Worm (Caenorhabditis elegans) whole organism, young adult: Measurements from ENCODE around the gene F41H10.4.

Source experiments
- B0336.3 ChIP-seq: fragments of 200-800 bp; sonication (Bioruptor generic); IDR thresholded peaks from 2 replicates; pipeline ENCODE4 v1.3.6; 2022; ENCODE audit warnings: missing genetic modification characterization, missing compliant biosample characterization
- F37B4.10 ChIP-seq: fragments of 200-800 bp; sonication (Bioruptor generic); IDR thresholded peaks from 2 replicates; pipeline ENCODE4 v1.3.6; 2022; ENCODE audit warnings: missing genetic modification characterization, missing compliant biosample characterization
- F49E8.2 ChIP-seq: sonication (generic microtip); optimal IDR thresholded peaks from 3 replicates; lab custom pipeline; 2017; ENCODE audit warnings: missing genetic modification characterization, mild to moderate bottlenecking, missing compliant biosample characterization, antibody characterized with exemption, moderate library complexity; ENCODE audit not compliant: insufficient read depth
- F57A8.1 ChIP-seq: fragments of 200-800 bp; sonication (Bioruptor generic); optimal IDR thresholded peaks from 2 replicates; lab custom pipeline; 2018; ENCODE audit warnings: mild to moderate bottlenecking, missing genetic modification characterization, moderate library complexity, missing compliant biosample characterization
- F57C9.4 ChIP-seq: sonication (generic microtip); optimal IDR thresholded peaks from 2 replicates; lab custom pipeline; 2017; ENCODE audit warnings: mild to moderate bottlenecking, missing genetic modification characterization, missing compliant biosample characterization
- T26A5.8 ChIP-seq: sonication (generic microtip); optimal IDR thresholded peaks from 2 replicates; lab custom pipeline; 2016; ENCODE audit warnings: missing genetic modification characterization, missing compliant biosample characterization
- Y53F4B.3 ChIP-seq: fragments of 200-800 bp; sonication (Bioruptor generic); IDR thresholded peaks from 2 replicates; pipeline ENCODE4 v1.3.6; 2022; ENCODE audit warnings: missing genetic modification reagents, missing genetic modification characterization, missing compliant biosample characterization
- Y53G8AR.9 ChIP-seq: fragments of 200-800 bp; sonication (Bioruptor generic); conservative IDR thresholded peaks from 2 replicates; pipeline ENCODE4 v1.3.6; 2022; ENCODE audit warnings: missing genetic modification reagents, missing genetic modification characterization, missing compliant biosample characterization
- Y56A3A.18 ChIP-seq: fragments of 200-800 bp; sonication (Bioruptor generic); IDR thresholded peaks from 2 replicates; pipeline ENCODE4 v1.3.6; 2022; ENCODE audit warnings: missing genetic modification reagents, missing genetic modification characterization, missing compliant biosample characterization
- Y79H2A.3 ChIP-seq: fragments of 200-800 bp; sonication (Bioruptor generic); conservative IDR thresholded peaks from 2 replicates; pipeline ENCODE4 v1.3.6; 2022; ENCODE audit warnings: missing genetic modification reagents, missing genetic modification characterization, missing compliant biosample characterization
- Y95B8A.8 ChIP-seq: fragments of 200-800 bp; sonication (Bioruptor generic); IDR thresholded peaks from 2 replicates; pipeline ENCODE4 v1.3.6; 2022; ENCODE audit warnings: missing genetic modification reagents, missing genetic modification characterization, missing compliant biosample characterization
- ZK185.1 ChIP-seq: sonication (generic microtip); optimal IDR thresholded peaks from 2 replicates; lab custom pipeline; 2016; ENCODE audit warnings: mild to moderate bottlenecking, missing genetic modification characterization, missing compliant biosample characterization; ENCODE audit not compliant: poor library complexity, severe bottlenecking
- attf-3 ChIP-seq: fragments of 200-800 bp; sonication (Bioruptor generic); conservative IDR thresholded peaks from 2 replicates; pipeline ENCODE4 v1.3.6; 2022; ENCODE audit warnings: missing genetic modification reagents, missing genetic modification characterization, missing compliant biosample characterization
- attf-5 ChIP-seq: fragments of 200-800 bp; sonication (Bioruptor generic); optimal IDR thresholded peaks from 2 replicates; lab custom pipeline; 2018; ENCODE audit warnings: mild to moderate bottlenecking, missing genetic modification characterization, missing compliant biosample characterization
- attf-6 ChIP-seq: fragments of 200-800 bp; sonication (Bioruptor generic); IDR thresholded peaks from 2 replicates; pipeline ENCODE4 v1.3.6; 2022; ENCODE audit warnings: missing genetic modification reagents, missing genetic modification characterization, missing compliant biosample characterization
- bed-2 ChIP-seq: fragments of 200-800 bp; sonication (Bioruptor generic); IDR thresholded peaks from 2 replicates; pipeline ENCODE4 v1.3.6; 2022; ENCODE audit warnings: missing genetic modification reagents, missing genetic modification characterization, missing compliant biosample characterization
- cebp-2 ChIP-seq: fragments of 200-800 bp; sonication (Bioruptor generic); IDR thresholded peaks from 2 replicates; pipeline ENCODE4 v1.3.6; 2022; ENCODE audit warnings: missing genetic modification characterization, missing compliant biosample characterization
- chd-7 ChIP-seq: sonication (generic microtip); optimal IDR thresholded peaks from 2 replicates; lab custom pipeline; 2016; ENCODE audit warnings: mild to moderate bottlenecking, missing genetic modification characterization, moderate library complexity, missing compliant biosample characterization
- dpff-1 ChIP-seq: sonication (generic microtip); optimal IDR thresholded peaks from 2 replicates; lab custom pipeline; 2017; ENCODE audit warnings: mild to moderate bottlenecking, missing genetic modification characterization, missing compliant biosample characterization
- dpl-1 ChIP-seq: fragments of 150-350 bp; optimal IDR thresholded peaks from 2 replicates; lab custom pipeline; 2014; ENCODE audit warnings: missing biosample characterization, missing genetic modification reagents, missing genetic modification characterization
- egl-18 ChIP-seq: fragments of 200-800 bp; sonication (Bioruptor generic); IDR thresholded peaks from 2 replicates; pipeline ENCODE4 v1.3.6; 2022; ENCODE audit warnings: missing genetic modification reagents, missing genetic modification characterization, missing compliant biosample characterization
- gei-17 ChIP-seq: fragments of 200-800 bp; sonication (Bioruptor generic); optimal IDR thresholded peaks from 2 replicates; lab custom pipeline; 2018; ENCODE audit warnings: mild to moderate bottlenecking, missing genetic modification characterization, missing compliant biosample characterization
- hlh-26 ChIP-seq: fragments of 200-800 bp; sonication (Bioruptor generic); conservative IDR thresholded peaks from 2 replicates; pipeline ENCODE4 v1.3.6; 2022; ENCODE audit warnings: missing genetic modification reagents, missing genetic modification characterization, missing compliant biosample characterization
- hrde-1 ChIP-seq: sonication (generic microtip); optimal IDR thresholded peaks from 2 replicates; lab custom pipeline; 2016; ENCODE audit warnings: missing genetic modification characterization, mild to moderate bottlenecking, missing compliant biosample characterization, moderate library complexity, missing genotype, missing genetic modification reagents, borderline replicate concordance
- hsf-1 ChIP-seq: fragments of 200-800 bp; sonication (Bioruptor generic); IDR thresholded peaks from 2 replicates; pipeline ENCODE4 v1.3.6; 2022; ENCODE audit warnings: missing genetic modification reagents, missing genetic modification characterization, missing compliant biosample characterization
- let-526 ChIP-seq: fragments of 200-800 bp; sonication (Bioruptor generic); IDR thresholded peaks from 2 replicates; pipeline ENCODE4 v1.3.6; 2022; ENCODE audit warnings: missing genetic modification reagents, missing genetic modification characterization, missing compliant biosample characterization
- let-607 ChIP-seq, 2 experiments: fragments of 200-800 bp in 1 of 2; sonication (Bioruptor generic) in 1 of 2; sonication (generic microtip) in 1 of 2; optimal IDR thresholded peaks; 2 replicates each; lab custom pipeline; 2016 to 2018; ENCODE audit warnings: mild to moderate bottlenecking in 2 of 2, missing compliant biosample characterization in 2 of 2, missing genetic modification characterization in 2 of 2, moderate library complexity in 2 of 2, missing genotype in 1 of 2
- lin-26 ChIP-seq: fragments of 200-800 bp; sonication (Bioruptor generic); IDR thresholded peaks from 2 replicates; pipeline ENCODE4 v1.3.6; 2022; ENCODE audit warnings: missing genetic modification reagents, missing genetic modification characterization, missing compliant biosample characterization
- lin-35 ChIP-seq, 3 experiments: fragments of 150-350 bp in 2 of 3; sonication (generic microtip) in 1 of 3; optimal IDR thresholded peaks; 2 replicates each; lab custom pipeline; 2014 to 2018; ENCODE audit warnings: missing biosample characterization in 3 of 3, missing genetic modification characterization in 3 of 3, missing genetic modification reagents in 3 of 3
- lin-54 ChIP-seq: fragments of 200-800 bp; sonication (Bioruptor generic); optimal IDR thresholded peaks from 2 replicates; lab custom pipeline; 2018; ENCODE audit warnings: mild to moderate bottlenecking, missing genetic modification characterization, missing compliant biosample characterization
- lir-1 ChIP-seq: fragments of 200-800 bp; sonication (Bioruptor generic); conservative IDR thresholded peaks from 2 replicates; pipeline ENCODE4 v1.3.6; 2022; ENCODE audit warnings: missing genetic modification reagents, missing genetic modification characterization, missing compliant biosample characterization
- lsy-27 ChIP-seq: sonication (generic microtip); optimal IDR thresholded peaks from 2 replicates; lab custom pipeline; 2017; ENCODE audit warnings: missing genetic modification characterization, mild to moderate bottlenecking, missing compliant biosample characterization, antibody characterized with exemption, missing genotype, borderline replicate concordance; ENCODE audit not compliant: insufficient read depth
- madf-10 ChIP-seq: sonication (generic microtip); optimal IDR thresholded peaks from 2 replicates; lab custom pipeline; 2016; ENCODE audit warnings: mild to moderate bottlenecking, missing genetic modification characterization, missing compliant biosample characterization
- madf-6 ChIP-seq: fragments of 200-800 bp; sonication (Bioruptor generic); IDR thresholded peaks from 2 replicates; pipeline ENCODE4 v1.3.6; 2022; ENCODE audit warnings: missing genetic modification reagents, missing genetic modification characterization, missing compliant biosample characterization
- madf-8 ChIP-seq: fragments of 200-800 bp; sonication (Bioruptor generic); conservative IDR thresholded peaks from 2 replicates; pipeline ENCODE4 v1.3.6; 2022; ENCODE audit warnings: missing genetic modification reagents, missing genetic modification characterization, missing compliant biosample characterization
- mcd-1 ChIP-seq: fragments of 200-800 bp; sonication (Bioruptor generic); IDR thresholded peaks from 2 replicates; pipeline ENCODE4 v1.3.6; 2022; ENCODE audit warnings: missing genetic modification reagents, missing genetic modification characterization, missing compliant biosample characterization
- mel-28 ChIP-seq: sonication (generic microtip); optimal IDR thresholded peaks from 2 replicates; lab custom pipeline; 2016; ENCODE audit warnings: borderline replicate concordance, mild to moderate bottlenecking, missing genetic modification characterization, missing compliant biosample characterization
- nfya-2 ChIP-seq: fragments of 200-800 bp; sonication (Bioruptor generic); IDR thresholded peaks from 2 replicates; pipeline ENCODE4 v1.3.6; 2022; ENCODE audit warnings: missing genetic modification reagents, missing genetic modification characterization, missing compliant biosample characterization
- nhr-120 ChIP-seq: fragments of 200-800 bp; sonication (Bioruptor generic); IDR thresholded peaks from 2 replicates; pipeline ENCODE4 v1.3.6; 2022; ENCODE audit warnings: missing genetic modification characterization, missing compliant biosample characterization
- nhr-179 ChIP-seq: sonication (generic microtip); optimal IDR thresholded peaks from 2 replicates; lab custom pipeline; 2016; ENCODE audit warnings: mild to moderate bottlenecking, missing genetic modification characterization, missing compliant biosample characterization
- nhr-27 ChIP-seq: fragments of 200-800 bp; sonication (Bioruptor generic); optimal IDR thresholded peaks from 2 replicates; lab custom pipeline; 2018; ENCODE audit warnings: mild to moderate bottlenecking, missing genetic modification characterization, moderate library complexity, missing compliant biosample characterization
- sea-2 ChIP-seq: fragments of 200-800 bp; sonication (Bioruptor generic); IDR thresholded peaks from 2 replicates; pipeline ENCODE4 v1.3.6; 2022; ENCODE audit warnings: missing genetic modification characterization, missing compliant biosample characterization
- snpc-1.1 ChIP-seq: sonication (generic microtip); optimal IDR thresholded peaks from 2 replicates; lab custom pipeline; 2017; ENCODE audit warnings: missing genetic modification characterization, mild to moderate bottlenecking, missing compliant biosample characterization, antibody characterized with exemption, moderate library complexity, missing genotype, missing genetic modification reagents; ENCODE audit not compliant: insufficient read depth
- snpc-3.4 ChIP-seq: sonication (generic microtip); optimal IDR thresholded peaks from 2 replicates; lab custom pipeline; 2017; ENCODE audit warnings: missing genetic modification characterization, mild to moderate bottlenecking, missing compliant biosample characterization, antibody characterized with exemption, moderate library complexity, missing genotype, missing genetic modification reagents
- xnd-1 ChIP-seq: sonication (generic microtip); optimal IDR thresholded peaks from 2 replicates; lab custom pipeline; 2016; ENCODE audit warnings: missing genotype, missing genetic modification reagents, missing genetic modification characterization, missing compliant biosample characterization
- ztf-18 ChIP-seq: sonication (generic microtip); optimal IDR thresholded peaks from 2 replicates; lab custom pipeline; 2016; ENCODE audit warnings: missing genotype, mild to moderate bottlenecking, missing genetic modification characterization, missing compliant biosample characterization
- ztf-22 ChIP-seq: fragments of 200-800 bp; sonication (Bioruptor generic); optimal IDR thresholded peaks from 2 replicates; lab custom pipeline; 2018; ENCODE audit warnings: mild to moderate bottlenecking, missing genetic modification characterization, moderate library complexity, missing compliant biosample characterization
- ztf-26 ChIP-seq: sonication (generic microtip); optimal IDR thresholded peaks from 2 replicates; lab custom pipeline; 2017; ENCODE audit warnings: missing genetic modification characterization, missing compliant biosample characterization

F41H10.4 gene

DNA sequence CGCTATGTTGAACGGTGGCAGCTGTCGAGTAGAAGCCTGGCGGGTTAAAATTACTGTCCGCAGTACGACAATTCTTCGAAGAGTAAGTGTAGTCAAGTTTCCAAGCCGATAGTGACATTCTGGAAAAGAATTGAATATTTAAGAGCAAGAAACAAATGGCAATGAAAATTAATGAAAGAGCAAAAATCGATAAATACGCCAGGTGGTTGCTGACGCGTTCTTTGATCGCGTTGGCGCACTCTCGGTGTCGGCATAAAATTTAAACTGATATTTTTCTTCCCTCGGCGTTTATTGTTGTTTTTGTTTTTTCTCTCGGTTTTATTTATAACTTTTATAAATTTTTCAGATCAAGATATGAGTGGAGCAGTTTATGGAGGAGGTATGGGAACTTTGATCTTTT is 30.3 kb downstream of the F41H10.4 start, which contains the start of the genes perm-3 and swsn-6 (continued):
- TF ChIP-seq hlh-26 (GFP tag; lab: Robert Waterston, UW) (no peak), lin-54 (GFP tag; lab: Kevin White, UChicago) (peak; percentile 81), bed-2 (GFP tag; lab: Robert Waterston, UW) (no peak), B0336.3 (GFP tag; lab: Robert Waterston, UW) (peak; percentile 61), snpc-3.4 (tag; lab: Kevin White, UChicago) (no peak), chd-7 (tag; lab: Kevin White, UChicago) (no peak), lin-35 (GFP tag; optimal IDR thresholded peaks at IDR 0.05; lab: Kevin White, UChicago) (peak in 2 of 3 experiments; percentile 33 to 79), nhr-27 (tag; lab: Kevin White, UChicago) (no peak), ztf-22 (GFP tag; lab: Kevin White, UChicago) (no peak), mel-28 (no peak), Y53F4B.3 (GFP tag; lab: Robert Waterston, UW) (no peak), let-526 (GFP tag; lab: Robert Waterston, UW) (no peak), lin-26 (no peak), ZK185.1 (tag; lab: Kevin White, UChicago) (peak; percentile 44), Y95B8A.8 (GFP tag; lab: Robert Waterston, UW) (no peak), Y79H2A.3 (GFP tag; lab: Robert Waterston, UW) (no peak), hsf-1 (no peak), Y53G8AR.9 (peak; percentile 80; the same call in 1 of the 2 replicates), nfya-2 (GFP tag; lab: Robert Waterston, UW) (no peak), cebp-2 (GFP tag; lab: Robert Waterston, UW) (no peak), hrde-1 (tag; lab: Kevin White, UChicago) (no peak), xnd-1 (tag; lab: Kevin White, UChicago) (peak; percentile 21), madf-8 (GFP tag; lab: Robert Waterston, UW) (no peak), ztf-18 (peak; percentile 96), attf-5 (peak; percentile 73), sea-2 (no peak), T26A5.8 (tag; lab: Kevin White, UChicago) (no peak), madf-10 (no peak), nhr-120 (GFP tag; lab: Robert Waterston, UW) (no peak), F57A8.1 (no peak), attf-6 (GFP tag; lab: Robert Waterston, UW) (no peak), dpl-1 (no peak), lir-1 (GFP tag; lab: Robert Waterston, UW) (peak; percentile 34; the same call in 1 of the 2 replicates), dpff-1 (no peak), attf-3 (GFP tag; lab: Robert Waterston, UW) (no peak), F57C9.4 (no peak), nhr-179 (no peak), F49E8.2 (tag; lab: Kevin White, UChicago) (no peak), Y56A3A.18 (no peak), lsy-27 (no peak), snpc-1.1 (tag; lab: Kevin White, UChicago) (no peak), gei-17 (GFP tag; lab: Kevin White, UChicago) (peak; percentile 16), madf-6 (peak; percentile 70; the same call in 1 of the 2 replicates), F37B4.10 (GFP tag; lab: Robert Waterston, UW) (no peak), egl-18 (GFP tag; lab: Robert Waterston, UW) (no peak), let-607 (tag; optimal IDR thresholded peaks at IDR 0.05; lab: Kevin White, UChicago) (peak in 1 of 2 experiments; percentile 8), ztf-26 (tag; lab: Kevin White, UChicago) (no peak), mcd-1 (peak; percentile 83)
